Fruit fly (Drosophila melanogaster): ENCODE data around the gene hiro.
A peak's percentile ranks its signal among the peaks of the same experiment; 100 is the strongest.

hiro gene

DNA sequence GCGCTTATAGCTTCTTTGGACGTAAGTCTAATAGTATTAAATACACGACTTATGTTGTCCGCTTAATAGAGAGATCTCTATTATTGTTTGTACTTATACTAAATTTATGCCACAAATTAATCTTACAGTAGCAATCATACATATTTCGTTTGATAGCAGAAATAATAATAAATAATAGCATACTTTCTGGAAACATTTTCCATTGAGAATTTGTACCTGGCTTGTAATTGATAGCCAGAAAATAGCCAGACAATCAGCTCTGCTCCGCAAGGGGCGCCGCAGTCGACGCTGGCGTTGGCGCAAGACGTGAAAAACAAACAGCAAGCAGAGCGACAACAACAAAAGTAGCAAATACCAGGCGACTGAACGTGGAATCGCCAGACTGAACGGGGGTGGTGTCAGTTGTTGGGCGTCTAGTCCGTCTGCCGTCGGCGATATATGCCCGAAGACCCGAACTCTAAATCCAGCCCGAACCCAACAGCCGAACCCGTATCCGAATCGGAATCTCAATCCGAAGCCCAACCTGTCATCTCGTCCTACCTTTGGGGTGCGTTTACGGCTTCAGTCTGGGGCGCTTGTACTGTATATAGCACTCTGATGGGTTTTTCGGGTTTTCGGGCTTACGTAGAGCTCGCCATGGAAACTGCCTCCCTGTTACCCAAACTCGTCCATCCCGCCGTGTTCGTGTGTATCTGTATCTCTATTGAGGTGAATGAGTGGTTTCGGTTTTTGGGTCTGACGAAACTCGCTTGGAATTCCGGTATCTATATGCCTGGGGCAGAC is 11.8 kb upstream of the hiro start:
- TF ChIP-seq CG11902 (GFP tag; optimal IDR thresholded peaks at IDR 0.05) (no peak), svp (GFP tag) (peak; percentile 30), CG4318 (GFP tag; optimal IDR thresholded peaks at IDR 0.05) (peak; percentile 47), CG3032 (tag; optimal IDR thresholded peaks at IDR 0.05) (peak; percentile 53), Eip75B (GFP tag; optimal IDR thresholded peaks at IDR 0.05) (peak; percentile 66), Sox14 (GFP tag; optimal IDR thresholded peaks at IDR 0.05) (peak; percentile 57), Hr39 (GFP tag; optimal IDR thresholded peaks at IDR 0.05) (peak; percentile 36), CG11762 (GFP tag; optimal IDR thresholded peaks at IDR 0.05; ENCODE audit: insufficient read depth) (no peak), cyc (GFP tag; optimal IDR thresholded peaks at IDR 0.05) (peak; percentile 26), Gug (GFP tag; IDR thresholded peaks at IDR 0.05) (no peak), CG7368 (GFP tag; optimal IDR thresholded peaks at IDR 0.05) (no peak), CG16779 (tag; optimal IDR thresholded peaks at IDR 0.05) (no peak), Ets21C (GFP tag; optimal IDR thresholded peaks at IDR 0.05) (no peak), CG1621 (tag; optimal IDR thresholded peaks at IDR 0.05) (peak; percentile 36), CG8119 (GFP tag; IDR thresholded peaks at IDR 0.05) (peak; percentile 20; the same call in 1 of the 3 replicates), CG9139 (GFP tag; optimal IDR thresholded peaks at IDR 0.05) (no peak), salr (GFP tag; optimal IDR thresholded peaks at IDR 0.05) (peak; percentile 5 to 29), Hr38 (GFP tag; optimal IDR thresholded peaks at IDR 0.05) (no peak), acj6 (GFP tag; optimal IDR thresholded peaks at IDR 0.05) (peak; percentile 42), Eip93F (GFP tag; optimal IDR thresholded peaks at IDR 0.05) (no peak), Eip78C (GFP tag) (peak; percentile 80), CG11294 (GFP tag; IDR thresholded peaks at IDR 0.05) (no peak), topi (GFP tag; optimal IDR thresholded peaks at IDR 0.05) (peak; percentile 46), Smox (GFP tag; optimal IDR thresholded peaks at IDR 0.05) (peak; percentile 47), CG10669 (GFP tag; optimal IDR thresholded peaks at IDR 0.05) (peak; percentile 55), esn (GFP tag; optimal IDR thresholded peaks at IDR 0.05) (peak; percentile 60), OdsH (GFP tag; optimal IDR thresholded peaks at IDR 0.05) (peak; percentile 68), Blimp-1 (GFP tag; optimal IDR thresholded peaks at IDR 0.05) (no peak), vri (GFP tag; optimal IDR thresholded peaks at IDR 0.05) (peak; percentile 11), CG6792 (GFP tag; optimal IDR thresholded peaks at IDR 0.05) (no peak), CG8319 (GFP tag; optimal IDR thresholded peaks at IDR 0.05) (no peak), CG6276 (GFP tag; optimal IDR thresholded peaks at IDR 0.05) (peak; percentile 10), CG8632 (GFP tag; optimal IDR thresholded peaks at IDR 0.05) (peak; percentile 38), Met (GFP tag; optimal IDR thresholded peaks at IDR 0.05) (peak; percentile 54), dsx (GFP tag; optimal IDR thresholded peaks at IDR 0.05; ENCODE audit: poor library complexity, severe bottlenecking) (no peak), Sox15 (GFP tag; optimal IDR thresholded peaks at IDR 0.05) (no peak), CG6163 (GFP tag; IDR thresholded peaks at IDR 0.05) (peak; percentile 16; the same call in 1 of the 3 replicates), lz (GFP tag; optimal IDR thresholded peaks at IDR 0.05) (peak; percentile 49), CG32006 (GFP tag; optimal IDR thresholded peaks at IDR 0.05) (peak; percentile 77), CG10631 (GFP tag; optimal IDR thresholded peaks at IDR 0.05) (peak; percentile 25), dac (GFP tag; optimal IDR thresholded peaks at IDR 0.05) (peak; percentile 31), spab (GFP tag; optimal IDR thresholded peaks at IDR 0.05) (peak; percentile 68), CG34406 (GFP tag; optimal IDR thresholded peaks at IDR 0.05) (no peak), Lpt (GFP tag; optimal IDR thresholded peaks at IDR 0.05) (peak; percentile 7), Hr4 (GFP tag; optimal IDR thresholded peaks at IDR 0.05) (peak; percentile 43), CG31627 (GFP tag; optimal IDR thresholded peaks at IDR 0.05) (peak; percentile 56), Sox102F (GFP tag; optimal IDR thresholded peaks at IDR 0.05) (peak; percentile 42), Ets96B (tag; optimal IDR thresholded peaks at IDR 0.05) (peak; percentile 67), net (GFP tag; optimal IDR thresholded peaks at IDR 0.05) (no peak), ss (GFP tag; optimal IDR thresholded peaks at IDR 0.05) (peak; percentile 2 to 18)
